Fruit fly (Drosophila melanogaster) whole organism, pupa: ENCODE data around the gene Tnks.

Experiments
- CG10348 ChIP-seq: fragments of 200-800 bp; sonication (Bioruptor generic); IDR thresholded peaks from 2 replicates; pipeline ENCODE4 v1.3.6; 2022; ENCODE audit warnings: missing biosample characterization, missing genetic modification characterization
- CG12605 ChIP-seq: fragments of 200-800 bp; sonication (Bioruptor generic); IDR thresholded peaks from 2 replicates; pipeline ENCODE4 v1.3.6; 2022; ENCODE audit warnings: missing biosample characterization, missing genetic modification characterization
- CG13204 ChIP-seq: fragments of 200-800 bp; sonication (Bioruptor generic); optimal IDR thresholded peaks from 2 replicates; lab custom pipeline; 2018; ENCODE audit warnings: missing biosample characterization, mild to moderate bottlenecking, missing genetic modification characterization, moderate library complexity
- CG14655 ChIP-seq: fragments of 200-800 bp; sonication (Bioruptor generic); optimal IDR thresholded peaks from 3 replicates; lab custom pipeline; 2017; ENCODE audit warnings: mild to moderate bottlenecking, missing biosample characterization, missing genetic modification reagents, missing genetic modification characterization
- CG15710 ChIP-seq: fragments of 200-800 bp; sonication (Bioruptor generic); optimal IDR thresholded peaks from 2 replicates; lab custom pipeline; 2018; ENCODE audit warnings: missing biosample characterization, mild to moderate bottlenecking, missing genetic modification characterization, moderate library complexity
- CG17806 ChIP-seq: fragments of 200-800 bp; sonication (Bioruptor generic); optimal IDR thresholded peaks from 2 replicates; lab custom pipeline; 2018; ENCODE audit warnings: missing biosample characterization, mild to moderate bottlenecking, missing genetic modification characterization, moderate library complexity
- CG32121 ChIP-seq: fragments of 200-800 bp; sonication (Bioruptor generic); IDR thresholded peaks from 2 replicates; pipeline ENCODE4 v1.3.6; 2022; ENCODE audit warnings: missing biosample characterization, missing genetic modification characterization
- CG34367 ChIP-seq: fragments of 200-800 bp; sonication (Bioruptor generic); optimal IDR thresholded peaks from 2 replicates; lab custom pipeline; 2018; ENCODE audit warnings: missing biosample characterization, mild to moderate bottlenecking, missing genetic modification characterization
- CG4496 ChIP-seq: fragments of 200-800 bp; sonication (Bioruptor generic); IDR thresholded peaks from 3 replicates; pipeline ENCODE4 v1.3.6; 2022; ENCODE audit warnings: missing biosample characterization, missing genetic modification characterization
- CG8159 ChIP-seq: fragments of 200-800 bp; sonication (Bioruptor generic); optimal IDR thresholded peaks from 3 replicates; lab custom pipeline; 2018; ENCODE audit warnings: missing biosample characterization, mild to moderate bottlenecking, missing genetic modification characterization, moderate library complexity
- CG8301 ChIP-seq: fragments of 200-800 bp; sonication (Bioruptor generic); optimal IDR thresholded peaks from 2 replicates; lab custom pipeline; 2018; ENCODE audit warnings: missing biosample characterization, mild to moderate bottlenecking, missing genetic modification characterization
- CG9948 ChIP-seq: fragments of 200-800 bp; sonication (Bioruptor generic); optimal IDR thresholded peaks from 2 replicates; lab custom pipeline; 2018; ENCODE audit warnings: missing biosample characterization, mild to moderate bottlenecking, missing genetic modification characterization, moderate library complexity
- D1 ChIP-seq: fragments of 200-800 bp; sonication (Bioruptor generic); optimal IDR thresholded peaks from 2 replicates; lab custom pipeline; 2018; ENCODE audit warnings: missing biosample characterization, mild to moderate bottlenecking, missing genetic modification characterization, moderate library complexity
- EcR ChIP-seq: fragments of 200-800 bp; sonication (Bioruptor generic); optimal IDR thresholded peaks from 3 replicates; lab custom pipeline; 2019; ENCODE audit warnings: missing biosample characterization, missing genetic modification characterization, mild to moderate bottlenecking, moderate library complexity, missing genetic modification reagents
- Ets98B ChIP-seq: fragments of 200-800 bp; sonication (Bioruptor generic); IDR thresholded peaks from 2 replicates; pipeline ENCODE4 v1.3.6; 2022; ENCODE audit warnings: missing biosample characterization, missing genetic modification characterization
- Pif1A ChIP-seq: fragments of 200-800 bp; sonication (Bioruptor generic); optimal IDR thresholded peaks from 3 replicates; lab custom pipeline; 2016; ENCODE audit warnings: missing biosample characterization, missing genetic modification characterization
- Pif1B ChIP-seq: fragments of 200-800 bp; sonication (Bioruptor generic); optimal IDR thresholded peaks from 3 replicates; lab custom pipeline; 2016; ENCODE audit warnings: missing biosample characterization, missing genetic modification characterization
- Snoo ChIP-seq: fragments of 200-800 bp; sonication (Bioruptor generic); optimal IDR thresholded peaks from 3 replicates; lab custom pipeline; 2017; ENCODE audit warnings: missing biosample characterization, mild to moderate bottlenecking, missing genetic modification characterization, inconsistent platforms
- fd96Ca ChIP-seq: fragments of 200-800 bp; sonication (Bioruptor generic); IDR thresholded peaks from 3 replicates; pipeline ENCODE4 v1.3.6; 2022; ENCODE audit warnings: missing biosample characterization, missing genetic modification characterization
- gl ChIP-seq: fragments of 200-800 bp; sonication (Bioruptor generic); optimal IDR thresholded peaks from 2 replicates; lab custom pipeline; 2018; ENCODE audit warnings: missing biosample characterization, mild to moderate bottlenecking, missing genetic modification characterization
- rn ChIP-seq: fragments of 200-800 bp; sonication (Bioruptor generic); IDR thresholded peaks from 2 replicates; pipeline ENCODE4 v1.3.6; 2022; ENCODE audit warnings: missing biosample characterization, missing genetic modification characterization

Gene Tnks

DNA sequence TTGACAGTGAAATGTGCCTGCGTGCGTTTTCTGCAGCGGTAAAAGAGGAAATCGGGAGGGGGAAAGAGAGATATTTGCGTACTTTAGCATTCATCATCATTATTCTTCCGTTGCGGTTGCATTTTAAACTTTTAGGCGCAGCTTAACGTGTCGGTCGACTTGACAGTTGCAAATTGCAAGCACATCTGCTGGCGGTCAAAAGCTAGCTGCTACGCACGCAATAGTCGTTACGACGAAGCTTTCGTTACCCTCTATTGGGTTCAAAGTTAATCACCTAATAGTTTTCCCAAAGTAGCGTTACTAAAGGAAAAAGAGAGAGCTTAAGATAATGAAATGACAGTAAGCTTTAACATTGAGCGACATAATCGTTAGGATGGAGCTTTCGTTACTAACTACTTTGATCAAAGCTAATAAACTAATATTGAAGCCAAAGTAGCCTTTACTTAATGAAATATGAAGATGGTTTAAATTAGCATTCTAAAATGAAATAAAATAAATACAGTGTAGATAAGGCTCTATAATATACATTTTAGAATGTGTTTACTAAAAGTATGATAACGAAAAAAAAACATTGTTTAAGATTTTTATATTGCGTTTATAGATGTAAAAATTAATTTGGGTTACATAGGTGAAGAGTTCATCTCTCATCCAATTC, 8.9 kb downstream of the Tnks start:
- TF ChIP-seq Ets98B (GFP tag; lab: Robert Waterston, UW) (peak; percentile 32; the same call in 1 of the 2 replicates), CG12605 (GFP tag; lab: Robert Waterston, UW) (no peak), CG15710 (tag; lab: Kevin White, UChicago) (no peak)

DNA sequence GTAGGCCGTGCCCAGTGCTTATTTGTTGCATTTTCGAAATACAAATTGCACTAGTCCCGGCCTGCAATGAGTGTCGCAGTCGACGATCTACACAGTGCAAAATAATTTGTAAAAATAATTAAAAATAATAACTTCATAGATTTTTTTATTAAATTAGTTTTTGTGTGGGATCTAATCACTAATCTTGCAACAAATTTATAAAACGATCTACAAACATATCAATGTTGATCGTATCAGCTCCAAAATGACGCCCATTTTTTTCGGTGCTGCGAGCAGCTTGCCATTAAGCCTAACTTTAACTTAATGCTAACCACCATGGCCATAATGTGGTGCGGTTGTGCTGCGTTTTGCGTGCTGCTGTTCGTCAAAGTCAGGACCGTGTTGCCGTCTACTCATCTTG, 9.7 kb downstream of the Tnks start:
- TF ChIP-seq CG13204 (GFP tag; lab: Kevin White, UChicago), result no peak
- peak; percentile 34 for TF ChIP-seq Snoo
- peak; percentile 64 for TF ChIP-seq CG8159 (tag; lab: Kevin White, UChicago)
- TF ChIP-seq CG14655 (GFP tag; lab: Kevin White, UChicago), result peak; percentile 60
- TF ChIP-seq CG15710 (tag; lab: Kevin White, UChicago), result peak; percentile 41
- TF ChIP-seq fd96Ca, result peak; percentile 68; the same call in 2 of the 3 replicates
- peak; percentile 60; the same call in 2 of the 3 replicates for TF ChIP-seq CG4496
- TF ChIP-seq Ets98B (GFP tag; lab: Robert Waterston, UW), result peak; percentile 35; the same call in 1 of the 2 replicates
- peak; percentile 53 for TF ChIP-seq CG8301 (tag; lab: Kevin White, UChicago)
- peak; percentile 70 for TF ChIP-seq CG12605 (GFP tag; lab: Robert Waterston, UW)
- peak; percentile 62 for TF ChIP-seq CG17806
- TF ChIP-seq CG9948 (tag; lab: Kevin White, UChicago), result peak; percentile 35
- TF ChIP-seq CG32121 (GFP tag; lab: Robert Waterston, UW), result peak; percentile 63
- no peak for TF ChIP-seq EcR (GFP tag; lab: Kevin White, UChicago)
- no peak for TF ChIP-seq gl (tag; lab: Kevin White, UChicago)
- TF ChIP-seq CG34367 (tag; lab: Kevin White, UChicago), result peak; percentile 20
- TF ChIP-seq CG10348 (GFP tag; lab: Robert Waterston, UW), result no peak
- peak; percentile 27; the same call in 1 of the 2 replicates for TF ChIP-seq rn (GFP tag; lab: Robert Waterston, UW)
- TF ChIP-seq D1 (tag; lab: Kevin White, UChicago), result no peak
- peak; percentile 59 for TF ChIP-seq Pif1B (GFP tag; lab: Kevin White, UChicago)
- no peak for TF ChIP-seq Pif1A (GFP tag; lab: Kevin White, UChicago)

DNA sequence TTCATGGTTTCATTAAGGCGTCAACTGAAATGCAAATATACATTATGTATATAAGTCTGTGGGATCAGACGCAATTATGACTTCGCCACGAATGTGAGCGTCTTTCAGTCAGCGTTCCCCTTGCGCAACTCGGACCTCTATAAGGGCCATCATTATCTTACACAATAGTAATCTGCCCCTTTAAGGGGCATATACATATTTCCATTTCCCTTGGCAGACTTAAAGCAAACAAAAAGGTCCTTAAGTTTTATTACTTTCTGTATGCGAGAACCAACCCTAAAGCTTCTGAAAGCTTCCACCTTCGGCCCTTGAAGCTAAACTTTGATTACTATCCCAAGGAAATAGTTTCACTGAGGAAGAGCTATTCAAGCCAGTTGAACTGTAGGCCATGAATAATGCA, 10.7 kb downstream of the Tnks start:
- TF ChIP-seq Snoo (no peak), CG17806 (no peak), CG8159 (tag; lab: Kevin White, UChicago) (no peak), CG32121 (GFP tag; lab: Robert Waterston, UW) (no peak), D1 (tag; lab: Kevin White, UChicago) (no peak), CG12605 (GFP tag; lab: Robert Waterston, UW) (no peak)
- TF ChIP-seq, all 21 proteins: peak for 0

DNA sequence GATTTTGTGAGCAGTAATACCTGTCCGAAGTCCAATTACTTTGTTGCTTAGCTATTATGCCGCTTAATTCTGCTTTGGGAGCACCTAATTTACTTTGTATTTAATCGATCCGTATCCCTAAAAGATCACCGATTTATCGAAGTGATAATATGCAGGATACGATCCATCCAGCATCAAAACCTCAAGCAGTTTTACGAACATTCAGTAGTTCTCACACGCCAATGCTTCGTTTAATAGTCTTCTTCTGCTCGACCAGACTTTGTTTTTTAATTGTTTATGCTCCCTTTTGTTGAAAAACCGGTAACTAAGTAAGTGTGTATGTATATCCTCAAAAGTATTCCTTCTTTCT, 12.9 kb downstream of the Tnks start:
- peak; percentile 3 for TF ChIP-seq CG14655 (GFP tag; lab: Kevin White, UChicago)
- no peak for TF ChIP-seq Ets98B (GFP tag; lab: Robert Waterston, UW)

DNA sequence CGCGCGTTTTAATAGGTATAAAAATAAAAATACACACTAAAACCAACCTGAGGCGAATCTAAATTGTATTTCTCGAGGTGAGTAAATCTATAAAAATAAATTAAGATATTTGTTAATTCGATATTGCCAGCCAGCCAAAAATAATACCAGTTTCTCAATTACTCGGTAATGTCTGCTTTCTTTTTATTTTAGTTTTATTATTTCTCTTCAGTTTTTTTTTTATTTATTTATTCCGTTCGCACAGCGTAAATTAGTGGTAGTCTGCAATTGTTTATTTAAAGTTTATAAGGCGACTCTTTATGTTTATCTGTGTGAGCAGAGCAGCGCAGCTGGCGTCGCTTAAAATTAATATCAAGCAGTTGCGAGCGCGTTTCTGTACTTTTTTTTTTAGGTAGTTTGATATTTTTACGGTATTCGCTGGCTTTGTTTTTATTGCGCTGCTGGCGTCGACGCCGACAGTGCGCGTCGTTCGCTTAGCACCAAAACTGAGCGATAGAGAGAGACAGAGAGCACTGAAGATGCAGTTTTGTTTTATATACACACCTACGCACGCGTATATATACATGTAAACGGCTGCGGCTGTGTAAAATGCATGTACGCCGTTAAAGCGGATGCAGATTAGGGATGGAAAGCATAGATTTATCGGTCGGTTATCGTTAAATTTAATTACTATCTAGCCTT, 13.4 kb downstream of the Tnks start:
- peak; percentile 82 for TF ChIP-seq Ets98B (GFP tag; lab: Robert Waterston, UW)
- peak; percentile 85 for TF ChIP-seq CG12605 (GFP tag; lab: Robert Waterston, UW)
- peak; percentile 83 for TF ChIP-seq fd96Ca
- no peak for TF ChIP-seq CG10348 (GFP tag; lab: Robert Waterston, UW)
- no peak for TF ChIP-seq D1 (tag; lab: Kevin White, UChicago)
- TF ChIP-seq CG8301 (tag; lab: Kevin White, UChicago), result peak; percentile 22
- TF ChIP-seq CG34367 (tag; lab: Kevin White, UChicago), result peak; percentile 33
- peak; percentile 51 for TF ChIP-seq Pif1A (GFP tag; lab: Kevin White, UChicago)
- peak; percentile 52 for TF ChIP-seq gl (tag; lab: Kevin White, UChicago)
- TF ChIP-seq Pif1B (GFP tag; lab: Kevin White, UChicago), result peak; percentile 19
- peak; percentile 44; the same call in 1 of the 2 replicates for TF ChIP-seq rn (GFP tag; lab: Robert Waterston, UW)
- TF ChIP-seq CG15710 (tag; lab: Kevin White, UChicago), result peak; percentile 30
- TF ChIP-seq EcR (GFP tag; lab: Kevin White, UChicago), result no peak
- TF ChIP-seq CG9948 (tag; lab: Kevin White, UChicago), result no peak
- TF ChIP-seq CG14655 (GFP tag; lab: Kevin White, UChicago), result peak; percentile 58
- peak; percentile 33 for TF ChIP-seq CG8159 (tag; lab: Kevin White, UChicago)
- peak; percentile 84 for TF ChIP-seq CG32121 (GFP tag; lab: Robert Waterston, UW)
- TF ChIP-seq Snoo, result peak; percentile 52
- peak; percentile 67 for TF ChIP-seq CG13204 (GFP tag; lab: Kevin White, UChicago)
- TF ChIP-seq CG17806, result peak; percentile 10
- peak; percentile 77; the same call in 2 of the 3 replicates for TF ChIP-seq CG4496
